Worm (Caenorhabditis elegans): ENCODE data around the gene F36H5.4.

F36H5.4 gene

ce11 chrII:1786209-1786608 is 24.5 kb downstream of the F36H5.4 start, which contains the start of gene C08F1.10:
C08F1.10 (minus strand) TSS chrII:1786309.
- no peak for TF ChIP-seq fkh-10 (GFP tag; optimal IDR thresholded peaks at IDR 0.05)
- no peak for TF ChIP-seq skn-1 (tag; optimal IDR thresholded peaks at IDR 0.05)
- TF ChIP-seq tbx-2 (tag; optimal IDR thresholded peaks at IDR 0.05), result no peak
- no peak for TF ChIP-seq eor-1 (tag; optimal IDR thresholded peaks at IDR 0.05)
- TF ChIP-seq nhr-67 (tag; optimal IDR thresholded peaks at IDR 0.05), result no peak
- TF ChIP-seq aly-2 (tag; optimal IDR thresholded peaks at IDR 0.05), result no peak
- TF ChIP-seq pqm-1 (tag; optimal IDR thresholded peaks at IDR 0.05), result no peak
- no peak for TF ChIP-seq snpc-4 (tag; optimal IDR thresholded peaks at IDR 0.05)
- TF ChIP-seq elt-3 (tag; optimal IDR thresholded peaks at IDR 0.05), result no peak
- no peak for TF ChIP-seq hmg-11 (tag; optimal IDR thresholded peaks at IDR 0.05)
- TF ChIP-seq nhr-76 (tag; optimal IDR thresholded peaks at IDR 0.05), result no peak
- no peak for TF ChIP-seq mdl-1 (tag; optimal IDR thresholded peaks at IDR 0.05)
- no peak for TF ChIP-seq nhr-43 (tag; optimal IDR thresholded peaks at IDR 0.05; ENCODE audit: poor library complexity, severe bottlenecking)
- TF ChIP-seq mml-1 (tag; optimal IDR thresholded peaks at IDR 0.05), result no peak
- TF ChIP-seq lin-15B (tag; optimal IDR thresholded peaks at IDR 0.05), result no peak

- TF ChIP-seq nhr-25 (tag; optimal IDR thresholded peaks at IDR 0.05), result no peak
- TF ChIP-seq ceh-16 (tag; optimal IDR thresholded peaks at IDR 0.05), result no peak
- no peak for TF ChIP-seq lin-39 (tag; optimal IDR thresholded peaks at IDR 0.05)
- no peak for TF ChIP-seq jun-1 (tag; optimal IDR thresholded peaks at IDR 0.05)
- no peak for TF ChIP-seq nhr-43 (tag; optimal IDR thresholded peaks at IDR 0.05; ENCODE audit: poor library complexity, severe bottlenecking)
- no peak for TF ChIP-seq R02D3.7 (tag; optimal IDR thresholded peaks at IDR 0.05)
Observed at ce11 chrII:1787208-1787607, 25.5 kb downstream of the F36H5.4 start.

- TF ChIP-seq nhr-28 (tag; optimal IDR thresholded peaks at IDR 0.05), result no peak
- TF ChIP-seq ZK546.5 (tag; optimal IDR thresholded peaks at IDR 0.05), result no peak
- TF ChIP-seq nhr-76 (tag; optimal IDR thresholded peaks at IDR 0.05), result no peak
- no peak for TF ChIP-seq fkh-10 (GFP tag; optimal IDR thresholded peaks at IDR 0.05)
- no peak for TF ChIP-seq nhr-25 (tag; optimal IDR thresholded peaks at IDR 0.05)
- TF ChIP-seq hmg-11 (tag; optimal IDR thresholded peaks at IDR 0.05), result no peak
- TF ChIP-seq lin-15B (tag; optimal IDR thresholded peaks at IDR 0.05), result no peak
- no peak for TF ChIP-seq jun-1 (tag; optimal IDR thresholded peaks at IDR 0.05)
- TF ChIP-seq nhr-237 (tag; optimal IDR thresholded peaks at IDR 0.05), result no peak
- TF ChIP-seq elt-2 (tag; optimal IDR thresholded peaks at IDR 0.05), result no peak
- TF ChIP-seq daf-12 (tag; optimal IDR thresholded peaks at IDR 0.05), result no peak
- TF ChIP-seq nhr-43 (tag; optimal IDR thresholded peaks at IDR 0.05; ENCODE audit: poor library complexity, severe bottlenecking), result no peak
- TF ChIP-seq zag-1 (tag; optimal IDR thresholded peaks at IDR 0.05), result no peak
- no peak for TF ChIP-seq egl-27 (tag; optimal IDR thresholded peaks at IDR 0.05)
- no peak for TF ChIP-seq sea-2 (GFP tag; optimal IDR thresholded peaks at IDR 0.05)
Observed at ce11 chrII:1788087-1788486, 26.4 kb downstream of the F36H5.4 start, which contains the start of the genes C08F1.6 and fbxb-13. C08F1.6 (minus strand) TSS chrII:1788187. fbxb-13 (plus strand) TSS chrII:1788277.

- TF ChIP-seq zag-1 (tag; optimal IDR thresholded peaks at IDR 0.05), result no peak
- TF ChIP-seq fkh-10 (GFP tag; optimal IDR thresholded peaks at IDR 0.05), result no peak
- no peak for TF ChIP-seq elt-3 (tag; optimal IDR thresholded peaks at IDR 0.05)
- TF ChIP-seq eor-1 (tag; optimal IDR thresholded peaks at IDR 0.05), result no peak
- TF ChIP-seq R02D3.7 (tag; optimal IDR thresholded peaks at IDR 0.05), result no peak
- TF ChIP-seq unc-39 (tag; optimal IDR thresholded peaks at IDR 0.05), result no peak
- TF ChIP-seq ceh-9 (tag; optimal IDR thresholded peaks at IDR 0.05), result no peak
- TF ChIP-seq tbx-2 (tag; optimal IDR thresholded peaks at IDR 0.05), result no peak
- no peak for TF ChIP-seq nhr-25 (tag; optimal IDR thresholded peaks at IDR 0.05)
- TF ChIP-seq aly-2 (tag; optimal IDR thresholded peaks at IDR 0.05), result no peak
- TF ChIP-seq fos-1 (tag; optimal IDR thresholded peaks at IDR 0.05), result no peak
- TF ChIP-seq fkh-2 (tag; optimal IDR thresholded peaks at IDR 0.05), result no peak
- TF ChIP-seq elt-2 (tag; optimal IDR thresholded peaks at IDR 0.05), result no peak
- no peak for TF ChIP-seq nhr-28 (tag; optimal IDR thresholded peaks at IDR 0.05)
- no peak for TF ChIP-seq nhr-12 (tag; optimal IDR thresholded peaks at IDR 0.05)
- no peak for TF ChIP-seq mdl-1 (tag; optimal IDR thresholded peaks at IDR 0.05)
- TF ChIP-seq lin-15B (tag; optimal IDR thresholded peaks at IDR 0.05), result no peak
- no peak for TF ChIP-seq unc-62 (GFP tag; optimal IDR thresholded peaks at IDR 0.05)
- TF ChIP-seq nhr-237 (tag; optimal IDR thresholded peaks at IDR 0.05), result no peak
- no peak for TF ChIP-seq hmg-11 (tag; optimal IDR thresholded peaks at IDR 0.05)
Observed at ce11 chrII:1806358-1806757, 44.7 kb downstream of the F36H5.4 start, which contains the start of gene C08F1.12. C08F1.12 (minus strand) TSS chrII:1806458.

- TF ChIP-seq fkh-10 (GFP tag; optimal IDR thresholded peaks at IDR 0.05) (no peak), unc-39 (tag; optimal IDR thresholded peaks at IDR 0.05) (no peak), pqm-1 (tag; optimal IDR thresholded peaks at IDR 0.05) (no peak), sea-2 (GFP tag; optimal IDR thresholded peaks at IDR 0.05) (no peak), nfya-1 (tag; optimal IDR thresholded peaks at IDR 0.05; ENCODE audit: insufficient read depth) (no peak), nhr-23 (tag; optimal IDR thresholded peaks at IDR 0.05) (no peak), nhr-76 (tag; optimal IDR thresholded peaks at IDR 0.05) (no peak), mdl-1 (tag; optimal IDR thresholded peaks at IDR 0.05) (no peak), nhr-11 (tag; optimal IDR thresholded peaks at IDR 0.05) (no peak), pha-4 (tag; optimal IDR thresholded peaks at IDR 0.05) (no peak), egl-27 (tag; optimal IDR thresholded peaks at IDR 0.05) (no peak)
Observed at ce11 chrII:1808217-1808616, 46.6 kb downstream of the F36H5.4 start, which contains the start of gene C08F1.8. C08F1.8 (minus strand) TSS chrII:1808317.
